Fruit fly (Drosophila melanogaster) whole organism, wandering third instar larva: ENCODE data around the gene NUCB1.

ENCODE experiments used
- Dfd ChIP-seq: fragments of >200 bp; optimal IDR thresholded peaks from 2 replicates; lab custom pipeline; 2017; ENCODE audit warnings: missing biosample characterization, missing genetic modification characterization
- Dif ChIP-seq: fragments of 200-275, 200-300 bp; sonication (Bioruptor generic); optimal IDR thresholded peaks from 2 replicates; lab custom pipeline; 2018; ENCODE audit warnings: missing biosample characterization, missing genetic modification characterization; ENCODE audit not compliant: partially characterized antibody
- GATAd ChIP-seq: sonication (Bioruptor generic); optimal IDR thresholded peaks from 2 replicates; lab custom pipeline; 2016; ENCODE audit warnings: missing biosample characterization, missing genetic modification characterization
- OdsH ChIP-seq: fragments of 200-800 bp; sonication (Bioruptor generic); optimal IDR thresholded peaks from 2 replicates; lab custom pipeline; 2016; ENCODE audit warnings: missing biosample characterization, mild to moderate bottlenecking, missing genetic modification characterization
- br ChIP-seq: fragments of 200-800 bp; sonication (Bioruptor generic); optimal IDR thresholded peaks from 2 replicates; lab custom pipeline; 2016; ENCODE audit warnings: missing biosample characterization, missing genetic modification characterization
- brk ChIP-seq: fragments of 200-800 bp; sonication (Bioruptor generic); optimal IDR thresholded peaks from 2 replicates; lab custom pipeline; 2016; ENCODE audit warnings: missing biosample characterization, mild to moderate bottlenecking, missing genetic modification characterization
- dmrt93B ChIP-seq: fragments of 200-800 bp; sonication (Bioruptor generic); optimal IDR thresholded peaks from 2 replicates; lab custom pipeline; 2018; ENCODE audit warnings: missing biosample characterization, mild to moderate bottlenecking, missing genetic modification characterization
- dsf ChIP-seq: sonication (Bioruptor generic); optimal IDR thresholded peaks from 2 replicates; lab custom pipeline; 2016; ENCODE audit warnings: missing biosample characterization, missing genetic modification characterization, borderline replicate concordance
- h ChIP-seq: fragments of 200-800 bp; sonication (Bioruptor generic); optimal IDR thresholded peaks from 3 replicates; lab custom pipeline; 2016; ENCODE audit warnings: missing biosample characterization, mild to moderate bottlenecking, missing genetic modification characterization
- pan ChIP-seq: fragments of >200 bp; optimal IDR thresholded peaks from 2 replicates; lab custom pipeline; 2017
- sv ChIP-seq: fragments of 200-800 bp; sonication (Bioruptor generic); optimal IDR thresholded peaks from 3 replicates; lab custom pipeline; 2016; ENCODE audit warnings: missing biosample characterization, missing genetic modification characterization

DNA sequence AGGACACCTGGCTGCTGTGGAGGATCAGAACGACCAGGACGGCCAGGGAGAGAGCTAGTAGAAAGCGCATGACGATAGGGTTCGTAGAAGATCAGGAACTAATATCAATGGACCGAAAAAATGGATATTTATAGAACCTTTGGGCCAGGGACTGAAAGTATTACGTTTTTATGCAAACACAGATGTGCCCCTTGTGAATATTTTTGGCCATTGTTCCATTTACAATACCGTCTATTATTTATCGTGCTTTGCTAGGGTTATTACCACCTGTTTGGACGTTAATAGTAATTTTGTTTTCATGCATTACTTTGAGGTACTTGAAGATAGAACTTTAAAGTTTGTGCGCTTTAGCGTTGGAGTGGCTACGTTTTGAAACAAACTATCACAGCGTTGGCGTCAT lies 31.4 kb upstream of the NUCB1 start, which contains the start of gene CG32188:
- no peak for TF ChIP-seq h (GFP tag; lab: Kevin White, UChicago)
- TF ChIP-seq OdsH (GFP tag; lab: Kevin White, UChicago) = no peak
- TF ChIP-seq Dfd (GFP tag; lab: Kevin White, UChicago) = no peak
- no peak for TF ChIP-seq Dif (GFP tag; lab: Kevin White, UChicago)
- no peak for TF ChIP-seq GATAd (GFP tag; lab: Kevin White, UChicago)
- TF ChIP-seq brk (GFP tag; lab: Kevin White, UChicago) = no peak
- no peak for TF ChIP-seq pan (lab: Kevin White, UChicago)
- no peak for TF ChIP-seq br (GFP tag; lab: Kevin White, UChicago)
- TF ChIP-seq sv = no peak
- no peak for TF ChIP-seq dsf
- TF ChIP-seq dmrt93B (GFP tag; lab: Kevin White, UChicago) = no peak
